Worm (Caenorhabditis elegans) whole organism, L1 larva: ENCODE results near the gene srsx-15.

Experiments used
- C16A3.4 ChIP-seq: fragments of 150-350 bp; optimal IDR thresholded peaks from 2 replicates; lab custom pipeline; 2014; ENCODE audit warnings: missing biosample characterization, missing genetic modification characterization
- C34B4.2 ChIP-seq: sonication (generic microtip); optimal IDR thresholded peaks from 2 replicates; lab custom pipeline; 2017; ENCODE audit warnings: mild to moderate bottlenecking, missing genetic modification characterization, missing compliant biosample characterization
- F16B12.6 ChIP-seq: fragments of 150-350 bp; optimal IDR thresholded peaks from 2 replicates; lab custom pipeline; 2014; ENCODE audit warnings: missing biosample characterization, missing genetic modification characterization
- aly-2 ChIP-seq: fragments of 150-350 bp; optimal IDR thresholded peaks from 2 replicates; lab custom pipeline; 2014; ENCODE audit warnings: missing biosample characterization, missing genetic modification characterization
- blmp-1 ChIP-seq: fragments of 150-350 bp; optimal IDR thresholded peaks from 2 replicates; lab custom pipeline; 2014; ENCODE audit warnings: missing biosample characterization, missing genetic modification characterization
- ceh-8 ChIP-seq: fragments of 200-800 bp; sonication (Bioruptor generic); optimal IDR thresholded peaks from 2 replicates; lab custom pipeline; 2018; ENCODE audit warnings: mild to moderate bottlenecking, missing genetic modification characterization, moderate library complexity, missing compliant biosample characterization
- ceh-82 ChIP-seq, 3 experiments: fragments of 150-350 bp in 1 of 3; sonication (generic microtip) in 2 of 3; optimal IDR thresholded peaks; 2 replicates each; lab custom pipeline; 2014 to 2017; ENCODE audit warnings: missing biosample characterization in 3 of 3, missing genetic modification characterization in 3 of 3
- dpl-1 ChIP-seq, 3 experiments: fragments of 150-350 bp in 2 of 3; sonication (generic microtip) in 1 of 3; optimal IDR thresholded peaks; 2 replicates each; lab custom pipeline; 2014 to 2017; ENCODE audit warnings: missing biosample characterization in 3 of 3, missing genetic modification characterization in 3 of 3, missing genetic modification reagents in 3 of 3
- efl-1 ChIP-seq, 4 experiments: fragments of 150-350 bp; optimal IDR thresholded peaks in 3 of 4; peaks in 1 of 4; 1 replicate in 1 of 4; 2 replicates in 3 of 4; lab custom pipeline; 2014; ENCODE audit warnings: missing biosample characterization in 2 of 4, missing genetic modification characterization in 2 of 4, missing genetic modification reagents in 2 of 4
- elt-3 ChIP-seq, 6 experiments: fragments of 150-350 bp in 1 of 6; sonication (generic microtip); optimal IDR thresholded peaks; 2 replicates each; lab custom pipeline; 2017 to 2018; ENCODE audit warnings: missing biosample characterization in 6 of 6, missing genetic modification characterization in 6 of 6, inconsistent platforms in 1 of 6
- fkh-10 ChIP-seq: sonication (generic microtip); optimal IDR thresholded peaks from 2 replicates; lab custom pipeline; 2017; ENCODE audit warnings: missing biosample characterization, missing genetic modification reagents, missing genetic modification characterization
- fos-1 ChIP-seq: fragments of 150-350 bp; optimal IDR thresholded peaks from 2 replicates; lab custom pipeline; 2014; ENCODE audit warnings: missing biosample characterization, missing genetic modification characterization
- hlh-17 ChIP-seq: fragments of 200-800 bp; sonication (Bioruptor generic); optimal IDR thresholded peaks from 2 replicates; lab custom pipeline; 2018; ENCODE audit warnings: missing genetic modification characterization, mild to moderate bottlenecking, missing compliant biosample characterization, moderate library complexity, borderline replicate concordance
- lin-13 ChIP-seq: fragments of 150-350 bp; optimal IDR thresholded peaks from 2 replicates; lab custom pipeline; 2014; ENCODE audit warnings: missing biosample characterization, missing genetic modification reagents, missing genetic modification characterization
- lin-35 ChIP-seq, 2 experiments: fragments of 150-350 bp; optimal IDR thresholded peaks; 2 replicates each; lab custom pipeline; 2014; ENCODE audit warnings: missing biosample characterization in 2 of 2, missing genetic modification characterization in 2 of 2, missing genetic modification reagents in 2 of 2
- lir-3 ChIP-seq: sonication (generic microtip); optimal IDR thresholded peaks from 2 replicates; lab custom pipeline; 2016; ENCODE audit warnings: mild to moderate bottlenecking, missing genetic modification characterization, moderate library complexity, missing compliant biosample characterization; ENCODE audit not compliant: poor library complexity
- lsy-2 ChIP-seq, 2 experiments: fragments of 150-350 bp; optimal IDR thresholded peaks; 2 replicates each; lab custom pipeline; 2014; ENCODE audit warnings: missing biosample characterization in 2 of 2, missing genetic modification characterization in 2 of 2
- mdl-1 ChIP-seq, 2 experiments: fragments of 150-350 bp; optimal IDR thresholded peaks; 2 replicates each; lab custom pipeline; 2014 to 2017; ENCODE audit warnings: missing biosample characterization in 2 of 2, missing genetic modification characterization in 2 of 2, inconsistent platforms in 1 of 2
- mef-2 ChIP-seq: fragments of 150-350 bp; optimal IDR thresholded peaks from 2 replicates; lab custom pipeline; 2014; ENCODE audit warnings: missing biosample characterization, missing genetic modification characterization
- nhr-11 ChIP-seq: fragments of 150-350 bp; optimal IDR thresholded peaks from 2 replicates; lab custom pipeline; 2014; ENCODE audit warnings: missing biosample characterization, missing genetic modification characterization
- nhr-12 ChIP-seq: sonication (generic microtip); optimal IDR thresholded peaks from 2 replicates; lab custom pipeline; 2017; ENCODE audit warnings: missing biosample characterization, missing genetic modification characterization
- nhr-20 ChIP-seq: sonication (generic microtip); optimal IDR thresholded peaks from 2 replicates; lab custom pipeline; 2016; ENCODE audit warnings: mild to moderate bottlenecking, missing genetic modification characterization, missing compliant biosample characterization
- nhr-237 ChIP-seq: fragments of 150-350 bp; optimal IDR thresholded peaks from 2 replicates; lab custom pipeline; 2014; ENCODE audit warnings: missing biosample characterization, missing genetic modification characterization
- nhr-47 ChIP-seq: sonication (generic microtip); optimal IDR thresholded peaks from 2 replicates; lab custom pipeline; 2016; ENCODE audit warnings: mild to moderate bottlenecking, missing genetic modification characterization, moderate library complexity, missing compliant biosample characterization
- nhr-71 ChIP-seq: sonication (generic microtip); optimal IDR thresholded peaks from 2 replicates; lab custom pipeline; 2016; ENCODE audit warnings: mild to moderate bottlenecking, missing genetic modification characterization, moderate library complexity, missing compliant biosample characterization
- nhr-85 ChIP-seq: sonication (generic microtip); peaks from one replicate; lab custom pipeline; 2016; ENCODE audit warnings: missing genetic modification characterization, inconsistent platforms, missing compliant biosample characterization
- pag-3 ChIP-seq: sonication (generic microtip); optimal IDR thresholded peaks from 2 replicates; lab custom pipeline; 2017; ENCODE audit warnings: missing genetic modification characterization, mild to moderate bottlenecking, missing compliant biosample characterization, antibody characterized with exemption, borderline replicate concordance; ENCODE audit not compliant: insufficient read depth
- pax-3 ChIP-seq: fragments of 200-800 bp; sonication (Bioruptor generic); optimal IDR thresholded peaks from 2 replicates; lab custom pipeline; 2018; ENCODE audit warnings: mild to moderate bottlenecking, missing genetic modification characterization, moderate library complexity, missing compliant biosample characterization
- skn-1 ChIP-seq: fragments of 150-350 bp; optimal IDR thresholded peaks from 2 replicates; lab custom pipeline; 2014; ENCODE audit warnings: missing biosample characterization, missing genetic modification characterization
- snu-23 ChIP-seq: sonication (generic microtip); optimal IDR thresholded peaks from 2 replicates; lab custom pipeline; 2016; ENCODE audit warnings: missing genetic modification characterization, missing compliant biosample characterization
- sptf-1 ChIP-seq: fragments of 150-350 bp; optimal IDR thresholded peaks from 2 replicates; lab custom pipeline; 2014; ENCODE audit warnings: missing biosample characterization, missing genetic modification characterization
- sup-37 ChIP-seq: fragments of 200-800 bp; sonication (Bioruptor generic); optimal IDR thresholded peaks from 2 replicates; lab custom pipeline; 2018; ENCODE audit warnings: mild to moderate bottlenecking, missing genetic modification characterization, missing compliant biosample characterization
- swsn-7 ChIP-seq: sonication (generic microtip); optimal IDR thresholded peaks from 2 replicates; lab custom pipeline; 2016; ENCODE audit warnings: missing genetic modification characterization, missing compliant biosample characterization
- tbx-2 ChIP-seq: sonication (generic microtip); optimal IDR thresholded peaks from 2 replicates; lab custom pipeline; 2016; ENCODE audit warnings: missing genetic modification characterization, missing compliant biosample characterization
- tlp-1 ChIP-seq: fragments of 150-350 bp; optimal IDR thresholded peaks from 2 replicates; lab custom pipeline; 2014; ENCODE audit warnings: missing biosample characterization, missing genetic modification characterization
- xbp-1 ChIP-seq: sonication (generic microtip); optimal IDR thresholded peaks from 2 replicates; lab custom pipeline; 2016; ENCODE audit warnings: missing genetic modification characterization, missing compliant biosample characterization
- zag-1 ChIP-seq: fragments of 150-350 bp; optimal IDR thresholded peaks from 2 replicates; lab custom pipeline; 2014; ENCODE audit warnings: missing biosample characterization, missing genetic modification characterization
- zip-4 ChIP-seq: fragments of 200-800 bp; sonication (Bioruptor generic); optimal IDR thresholded peaks from 2 replicates; lab custom pipeline; 2018; ENCODE audit warnings: mild to moderate bottlenecking, missing genetic modification characterization, moderate library complexity, missing compliant biosample characterization
- ztf-11 ChIP-seq, 2 experiments: sonication (generic microtip); optimal IDR thresholded peaks; 2 replicates each; lab custom pipeline; 2016 to 2017; ENCODE audit warnings: missing genetic modification characterization in 2 of 2, missing biosample characterization in 1 of 2, missing compliant biosample characterization in 1 of 2
- ztf-4 ChIP-seq: fragments of 150-350 bp; optimal IDR thresholded peaks from 2 replicates; lab custom pipeline; 2014; ENCODE audit warnings: missing biosample characterization, missing genetic modification characterization

Gene srsx-15

DNA sequence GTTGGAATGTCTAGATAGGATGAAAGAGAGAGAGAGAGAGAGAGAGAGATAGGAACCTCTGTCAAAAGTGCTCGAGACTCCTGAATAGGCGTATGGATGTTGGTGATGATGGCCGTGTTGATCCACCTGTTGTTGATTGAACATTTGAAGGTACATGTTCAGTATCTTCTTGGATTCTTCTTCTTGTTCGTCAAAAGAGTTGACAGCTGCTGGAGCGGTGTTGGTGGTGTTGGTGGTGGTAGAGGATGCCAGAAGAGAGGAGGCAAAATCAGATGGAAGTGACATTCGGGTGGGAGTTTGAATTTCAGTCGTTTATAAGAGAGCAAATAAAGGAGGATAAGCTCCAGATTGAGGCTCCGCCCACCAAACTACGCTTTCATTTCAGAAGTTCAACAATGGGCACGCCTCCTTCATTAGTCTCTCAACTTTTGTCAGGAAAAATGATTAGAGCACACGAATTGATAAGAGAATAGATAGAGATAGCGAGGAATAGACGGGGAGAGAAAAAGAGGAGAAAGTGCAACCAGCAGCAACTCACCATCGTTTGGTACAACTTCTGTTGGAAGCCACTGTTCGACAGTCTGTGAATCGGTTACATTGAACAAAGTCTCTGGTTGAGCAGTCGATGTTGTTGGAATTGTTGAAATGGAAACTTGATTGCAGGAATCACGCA lies 29.3 kb upstream of the srsx-15 start:
- TF ChIP-seq efl-1 (optimal IDR thresholded peaks at IDR 0.05; lab: Kevin White, UChicago) (no peak), efl-1 (GFP tag; optimal IDR thresholded peaks at IDR 0.05 in 1 of 2; lab: Kevin White, UChicago) (peak in 1 of 2 experiments; percentile 85), fos-1 (tag; lab: Kevin White, UChicago) (no peak), zag-1 (tag; lab: Kevin White, UChicago) (no peak), sup-37 (GFP tag; lab: Kevin White, UChicago) (no peak)

DNA sequence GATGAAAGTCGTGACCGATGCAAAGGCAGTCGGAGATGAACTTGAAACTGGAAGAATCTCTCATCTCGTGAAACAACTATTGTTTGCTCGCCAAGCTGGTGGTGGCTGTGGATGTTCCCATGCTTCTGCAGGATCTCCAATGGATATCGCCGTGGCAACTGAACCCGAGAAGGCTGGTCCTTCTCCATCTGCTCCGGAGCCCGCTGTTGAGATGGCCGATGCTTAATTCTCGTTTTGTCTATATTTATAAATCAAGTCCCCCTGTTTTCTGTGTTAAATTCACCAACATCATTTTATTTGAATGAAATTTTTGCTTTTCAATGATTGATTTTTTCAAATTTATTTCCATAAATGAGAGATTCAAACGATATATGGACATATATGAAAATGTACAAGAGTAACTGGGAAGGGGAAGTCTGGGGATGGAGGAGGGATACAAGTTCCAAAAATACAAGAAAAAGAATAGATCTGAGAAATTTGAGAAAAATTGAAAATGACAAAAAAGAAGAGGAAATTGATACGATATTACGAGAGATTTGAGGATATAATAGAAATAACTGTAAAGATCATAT lies 27.2 kb upstream of the srsx-15 start:
- TF ChIP-seq nhr-85 (tag; lab: Kevin White, UChicago) (peak; percentile 25), ceh-8 (GFP tag; lab: Kevin White, UChicago) (peak; percentile 22), fos-1 (tag; lab: Kevin White, UChicago) (no peak), aly-2 (tag; lab: Kevin White, UChicago) (peak; percentile 21), ceh-82 (tag; optimal IDR thresholded peaks at IDR 0.05; lab: Kevin White, UChicago) (no peak)

DNA sequence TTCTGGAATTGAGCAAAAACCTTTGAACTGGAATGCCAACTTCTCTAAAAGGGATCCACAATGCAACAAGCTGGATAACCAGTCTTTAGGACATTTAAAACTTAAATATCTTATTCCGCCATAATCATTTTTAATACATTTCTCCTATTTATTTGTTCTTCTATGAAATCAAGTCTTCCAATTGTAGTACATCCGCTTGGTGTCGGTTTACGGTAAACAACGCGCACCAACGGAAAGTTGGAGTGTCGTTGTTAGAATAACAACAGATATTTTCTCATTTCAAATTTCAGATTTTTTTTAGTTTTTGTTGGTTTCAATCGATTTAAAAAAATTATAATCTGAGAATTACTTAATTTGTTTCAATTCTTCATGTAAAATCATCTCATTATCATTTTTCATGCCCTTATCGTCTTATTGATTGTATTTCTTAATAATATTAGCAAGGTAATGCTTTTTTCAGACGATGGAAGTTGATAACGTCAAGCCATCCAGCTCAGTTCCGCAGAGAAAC lies 25.5 kb upstream of the srsx-15 start, which contains the start of gene csn-5:
csn-5 (plus strand) TSS at position 461 of the 511 bp plus-strand sequence.
- TF ChIP-seq nhr-85 (tag; lab: Kevin White, UChicago) = peak; percentile 56
- peak; percentile 14 for TF ChIP-seq C16A3.4 (tag; lab: Kevin White, UChicago)
- TF ChIP-seq skn-1 (tag; lab: Kevin White, UChicago) = no peak
- peak; percentile 11 for TF ChIP-seq swsn-7 (tag; lab: Kevin White, UChicago)
- TF ChIP-seq xbp-1 = peak; percentile 18
- TF ChIP-seq nhr-20 (tag; lab: Kevin White, UChicago) = peak; percentile 33
- peak in 1 of 2 experiments; percentile 46 for TF ChIP-seq efl-1 (optimal IDR thresholded peaks at IDR 0.05; lab: Kevin White, UChicago)
- peak; percentile 26 to 27 for TF ChIP-seq efl-1 (GFP tag; optimal IDR thresholded peaks at IDR 0.05 in 1 of 2; lab: Kevin White, UChicago)
- TF ChIP-seq nhr-47 = no peak
- TF ChIP-seq lsy-2 (tag; optimal IDR thresholded peaks at IDR 0.05; lab: Kevin White, UChicago) = no peak
- TF ChIP-seq lin-35 (GFP tag; optimal IDR thresholded peaks at IDR 0.05; lab: Kevin White, UChicago) = peak in 1 of 2 experiments; percentile 18
- TF ChIP-seq blmp-1 (tag; lab: Kevin White, UChicago) = peak; percentile 34
- TF ChIP-seq lir-3 (tag; lab: Kevin White, UChicago) = no peak
- TF ChIP-seq dpl-1 (GFP tag; optimal IDR thresholded peaks at IDR 0.05; lab: Kevin White, UChicago) = peak in 2 of 3 experiments; percentile 18 to 53

DNA sequence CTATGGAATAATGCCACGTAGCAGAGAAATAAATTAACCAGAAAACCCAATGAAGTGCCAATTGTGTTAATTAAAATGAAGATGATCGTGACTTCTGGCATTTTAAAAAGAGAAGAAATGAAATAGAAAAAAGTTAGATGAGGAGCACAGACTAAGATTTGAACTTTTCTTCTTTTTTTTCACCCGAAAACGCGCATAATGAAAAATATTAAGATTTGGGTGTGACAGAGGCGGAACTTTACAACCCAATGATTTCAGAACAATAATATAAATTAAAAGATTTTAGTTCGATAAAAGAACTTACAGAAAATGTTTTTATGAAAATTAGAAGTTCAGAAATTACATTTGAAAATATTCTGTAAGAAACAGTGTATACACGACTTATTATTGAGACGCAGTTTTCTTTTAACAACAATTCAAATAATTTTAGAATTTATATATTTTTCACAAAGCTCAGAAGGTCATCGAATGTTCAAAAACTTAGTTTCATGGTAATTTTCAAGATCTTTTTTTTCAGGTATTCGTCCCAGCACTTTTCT lies 22.0 kb upstream of the srsx-15 start, which contains the start of the genes srd-8 and B0547.2:
srd-8 (minus strand) TSS at position 101 of the 539 bp plus-strand sequence.
B0547.2 (plus strand) TSS at position 489 of the 539 bp plus-strand sequence.
- TF ChIP-seq pax-3 (tag; lab: Kevin White, UChicago) (no peak), lin-13 (GFP tag; lab: Kevin White, UChicago) (no peak), F16B12.6 (no peak), sptf-1 (tag; lab: Kevin White, UChicago) (no peak), fkh-10 (GFP tag; lab: Kevin White, UChicago) (no peak), mdl-1 (tag; optimal IDR thresholded peaks at IDR 0.05; lab: Kevin White, UChicago) (no peak), C34B4.2 (no peak), nhr-11 (tag; lab: Kevin White, UChicago) (no peak), nhr-237 (no peak), zip-4 (GFP tag; lab: Kevin White, UChicago) (no peak)

DNA sequence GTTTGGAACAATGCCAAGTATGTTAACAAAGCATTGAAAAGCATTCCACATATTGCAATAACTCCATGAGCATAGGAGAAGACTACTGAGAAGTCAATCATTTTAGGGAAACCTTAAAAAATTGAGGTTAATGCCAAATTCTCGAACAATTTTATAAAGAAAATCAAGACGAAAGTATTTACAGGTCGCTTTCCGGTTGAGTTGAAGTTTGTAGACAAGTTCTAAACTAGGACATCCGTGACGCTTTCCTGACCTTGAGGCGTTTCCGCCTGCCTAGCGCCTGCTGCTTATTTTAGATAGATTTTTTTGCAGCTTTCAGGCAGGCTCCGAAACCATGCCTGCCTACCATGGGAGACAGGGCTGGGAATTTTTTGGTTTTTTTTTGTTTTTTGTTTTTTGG lies 11.9 kb upstream of the srsx-15 start, which contains the start of gene srd-13:
srd-13 (minus strand) TSS at position 101 of the 400 bp plus-strand sequence.
- TF ChIP-seq pag-3 (no peak), hlh-17 (no peak), ztf-11 (tag; optimal IDR thresholded peaks at IDR 0.05; lab: Kevin White, UChicago) (no peak), skn-1 (tag; lab: Kevin White, UChicago) (no peak), ztf-4 (no peak), nhr-12 (tag; lab: Kevin White, UChicago) (no peak), swsn-7 (tag; lab: Kevin White, UChicago) (no peak), tbx-2 (no peak), snu-23 (GFP tag; lab: Kevin White, UChicago) (no peak), elt-3 (tag; optimal IDR thresholded peaks at IDR 0.05; lab: Kevin White, UChicago) (no peak), mdl-1 (tag; optimal IDR thresholded peaks at IDR 0.05; lab: Kevin White, UChicago) (no peak), nhr-71 (no peak), tlp-1 (tag; lab: Kevin White, UChicago) (no peak), mef-2 (no peak)
